Fruit fly (Drosophila melanogaster) whole organism, embryonic: ENCODE results near the gene Gas8.

Experiments
- Ada2b ChIP-seq: fragments of 200-800 bp; sonication (Bioruptor generic); IDR thresholded peaks from 2 replicates; pipeline ENCODE4 v1.3.6; 2022; ENCODE audit warnings: missing biosample characterization, missing genetic modification characterization
- Antp ChIP-seq: fragments of 200-800 bp; sonication (Bioruptor generic); optimal IDR thresholded peaks from 3 replicates; lab custom pipeline; 2016; ENCODE audit warnings: missing biosample characterization, missing genetic modification characterization
- Bdp1 ChIP-seq: fragments of 200-800 bp; sonication (Bioruptor generic); optimal IDR thresholded peaks from 3 replicates; lab custom pipeline; 2016; ENCODE audit warnings: missing biosample characterization, missing genetic modification characterization
- CG10959 ChIP-seq: fragments of 200-800 bp; sonication (Bioruptor generic); IDR thresholded peaks from 2 replicates; pipeline ENCODE4 v1.3.6; 2022; ENCODE audit warnings: missing biosample characterization, missing genetic modification characterization
- CG12659 ChIP-seq: fragments of 200-800 bp; sonication (Bioruptor generic); optimal IDR thresholded peaks from 3 replicates; lab custom pipeline; 2017; ENCODE audit warnings: mild to moderate bottlenecking, missing biosample characterization, missing genetic modification reagents, missing genetic modification characterization
- CG13775 ChIP-seq: fragments of 200-800 bp; sonication (Bioruptor generic); optimal IDR thresholded peaks from 3 replicates; lab custom pipeline; 2017; ENCODE audit warnings: missing biosample characterization, mild to moderate bottlenecking, missing genetic modification characterization
- CG14965 ChIP-seq: fragments of 200-800 bp; sonication (Bioruptor generic); optimal IDR thresholded peaks from 2 replicates; lab custom pipeline; 2016; ENCODE audit warnings: missing biosample characterization, missing genetic modification characterization, borderline replicate concordance
- CG15479 ChIP-seq: fragments of 200-800 bp; sonication (Bioruptor generic); optimal IDR thresholded peaks from 3 replicates; lab custom pipeline; 2019; ENCODE audit warnings: missing biosample characterization, mild to moderate bottlenecking, missing genetic modification characterization, moderate library complexity
- CG2129 ChIP-seq: fragments of 200-800 bp; sonication (Bioruptor generic); IDR thresholded peaks from 2 replicates; pipeline ENCODE4 v1.3.6; 2022; ENCODE audit warnings: missing biosample characterization, missing genetic modification characterization; ENCODE audit not compliant: partially characterized antibody
- CG2712 ChIP-seq: fragments of 200-800 bp; optimal IDR thresholded peaks from 3 replicates; lab custom pipeline; 2019; ENCODE audit warnings: missing biosample characterization, mild to moderate bottlenecking, missing genetic modification characterization, moderate library complexity
- CG3065 ChIP-seq: fragments of 200-800 bp; sonication (Bioruptor generic); optimal IDR thresholded peaks from 2 replicates; lab custom pipeline; 2016; ENCODE audit warnings: missing biosample characterization, missing genetic modification characterization
- CG3407 ChIP-seq: fragments of 200-800 bp; sonication (Bioruptor generic); optimal IDR thresholded peaks from 2 replicates; lab custom pipeline; 2018; ENCODE audit warnings: missing biosample characterization, mild to moderate bottlenecking, missing genetic modification characterization
- CG7372 ChIP-seq: fragments of 200-800 bp; sonication (Bioruptor generic); IDR thresholded peaks from 2 replicates; pipeline ENCODE4 v1.3.6; 2022; ENCODE audit warnings: missing biosample characterization, missing genetic modification characterization
- CG7745 ChIP-seq: fragments of 200-800 bp; sonication (Bioruptor generic); optimal IDR thresholded peaks from 2 replicates; lab custom pipeline; 2018; ENCODE audit warnings: missing biosample characterization, mild to moderate bottlenecking, missing genetic modification characterization, moderate library complexity
- CG7928 ChIP-seq: fragments of 200-800 bp; sonication (Bioruptor generic); optimal IDR thresholded peaks from 2 replicates; lab custom pipeline; 2017; ENCODE audit warnings: missing biosample characterization, mild to moderate bottlenecking, missing genetic modification characterization
- CG8089 ChIP-seq: fragments of 200-800 bp; sonication (Bioruptor generic); optimal IDR thresholded peaks from 3 replicates; lab custom pipeline; 2016; ENCODE audit warnings: missing biosample characterization, missing genetic modification characterization
- CHES-1-like ChIP-seq: fragments of 200-800 bp; sonication (Bioruptor generic); optimal IDR thresholded peaks from 2 replicates; lab custom pipeline; 2016; ENCODE audit warnings: missing biosample characterization, missing genetic modification characterization
- Dip2 ChIP-seq: fragments of 200-800 bp; sonication (Bioruptor generic); IDR thresholded peaks from 2 replicates; pipeline ENCODE4 v1.3.6; 2022; ENCODE audit warnings: missing biosample characterization, missing genetic modification characterization
- Doc2 ChIP-seq: fragments of 200-800 bp; sonication (Bioruptor generic); IDR thresholded peaks from 2 replicates; pipeline ENCODE4 v1.3.6; 2022; ENCODE audit warnings: missing biosample characterization, missing genetic modification characterization
- Dp ChIP-seq: fragments of 200-800 bp; sonication (Bioruptor generic); optimal IDR thresholded peaks from 2 replicates; lab custom pipeline; 2018; ENCODE audit warnings: missing biosample characterization, mild to moderate bottlenecking, missing genetic modification characterization, moderate library complexity
- Lhr ChIP-seq: fragments of 200-800 bp; sonication (Bioruptor generic); optimal IDR thresholded peaks from 3 replicates; lab custom pipeline; 2017; ENCODE audit warnings: mild to moderate bottlenecking, missing biosample characterization, missing genetic modification reagents, missing genetic modification characterization
- Rx ChIP-seq: fragments of 200-800 bp; sonication (Bioruptor generic); IDR thresholded peaks from 2 replicates; pipeline ENCODE4 v1.3.6; 2022; ENCODE audit warnings: missing biosample characterization, missing genetic modification characterization
- Sry-δ ChIP-seq: fragments of 200-800 bp; sonication (Bioruptor generic); optimal IDR thresholded peaks from 2 replicates; lab custom pipeline; 2016; ENCODE audit warnings: missing biosample characterization, missing genetic modification characterization
- ab ChIP-seq: fragments of 200-800 bp; sonication (Bioruptor generic); optimal IDR thresholded peaks from 2 replicates; lab custom pipeline; 2016; ENCODE audit warnings: missing biosample characterization, missing genetic modification characterization
- cas ChIP-seq: fragments of 200-800 bp; sonication (Bioruptor generic); IDR thresholded peaks from 2 replicates; pipeline ENCODE4 v1.3.6; 2022; ENCODE audit warnings: missing biosample characterization, missing genetic modification characterization
- danr ChIP-seq: fragments of 200-800 bp; sonication (Bioruptor generic); IDR thresholded peaks from 2 replicates; pipeline ENCODE4 v1.3.6; 2022; ENCODE audit warnings: missing biosample characterization, missing genetic modification characterization
- dimm ChIP-seq: fragments of 200-800 bp; sonication (Bioruptor generic); IDR thresholded peaks from 2 replicates; pipeline ENCODE4 v1.3.6; 2022; ENCODE audit warnings: missing biosample characterization, missing genetic modification characterization
- dmrt99B ChIP-seq: fragments of 200-800 bp; sonication (Bioruptor generic); optimal IDR thresholded peaks from 2 replicates; lab custom pipeline; 2018; ENCODE audit warnings: missing biosample characterization, mild to moderate bottlenecking, missing genetic modification characterization, moderate library complexity
- fru ChIP-seq: fragments of >200 bp; optimal IDR thresholded peaks from 2 replicates; lab custom pipeline; 2017
- fu2 ChIP-seq: fragments of 200-800 bp; sonication (Bioruptor generic); optimal IDR thresholded peaks from 2 replicates; lab custom pipeline; 2016; ENCODE audit warnings: missing biosample characterization, missing genetic modification characterization
- gro ChIP-seq: fragments of 200-800 bp; sonication (Bioruptor generic); optimal IDR thresholded peaks from 2 replicates; lab custom pipeline; 2016; ENCODE audit warnings: missing biosample characterization, missing genetic modification characterization
- hb ChIP-seq: fragments of 200-800 bp; sonication (Bioruptor generic); IDR thresholded peaks from 3 replicates; pipeline ENCODE4 v1.3.6; 2022; ENCODE audit warnings: missing biosample characterization, missing genetic modification characterization; ENCODE audit not compliant: partially characterized antibody
- ken ChIP-seq: fragments of 200-800 bp; sonication (Bioruptor generic); IDR thresholded peaks from 3 replicates; pipeline ENCODE4 v1.3.6; 2022; ENCODE audit warnings: missing biosample characterization, missing genetic modification characterization
- lbe ChIP-seq: fragments of 200-800 bp; sonication (Bioruptor generic); optimal IDR thresholded peaks from 2 replicates; lab custom pipeline; 2016; ENCODE audit warnings: missing biosample characterization, mild to moderate bottlenecking, missing genetic modification characterization
- nau ChIP-seq: fragments of 200-800 bp; sonication (Bioruptor generic); optimal IDR thresholded peaks from 3 replicates; lab custom pipeline; 2017; ENCODE audit warnings: missing biosample characterization, mild to moderate bottlenecking, missing genetic modification characterization, missing genetic modification reagents
- nerfin-2 ChIP-seq: fragments of 200-800 bp; sonication (Bioruptor generic); IDR thresholded peaks from 2 replicates; pipeline ENCODE4 v1.3.6; 2022; ENCODE audit warnings: missing biosample characterization, missing genetic modification characterization; ENCODE audit not compliant: partially characterized antibody
- odd ChIP-seq: fragments of 200-800 bp; sonication (Bioruptor generic); optimal IDR thresholded peaks from 2 replicates; lab custom pipeline; 2017; ENCODE audit warnings: missing biosample characterization, mild to moderate bottlenecking, missing genetic modification characterization
- p53 ChIP-seq: fragments of 200-800 bp; sonication (Bioruptor generic); optimal IDR thresholded peaks from 2 replicates; lab custom pipeline; 2016; ENCODE audit warnings: missing biosample characterization, missing genetic modification characterization
- pros ChIP-seq: fragments of 200-800 bp; sonication (Bioruptor generic); optimal IDR thresholded peaks from 3 replicates; lab custom pipeline; 2019; ENCODE audit warnings: missing biosample characterization, mild to moderate bottlenecking, missing genetic modification characterization, moderate library complexity
- pzg ChIP-seq: fragments of 200-800 bp; sonication (Bioruptor generic); optimal IDR thresholded peaks from 3 replicates; lab custom pipeline; 2018; ENCODE audit warnings: missing biosample characterization, mild to moderate bottlenecking, missing genetic modification characterization, moderate library complexity
- schlank ChIP-seq: fragments of 200-800 bp; sonication (Bioruptor generic); optimal IDR thresholded peaks from 2 replicates; lab custom pipeline; 2018; ENCODE audit warnings: missing biosample characterization, mild to moderate bottlenecking, missing genetic modification characterization
- sim ChIP-seq: fragments of 200-800 bp; sonication (Bioruptor generic); IDR thresholded peaks from 2 replicates; pipeline ENCODE4 v1.3.6; 2022; ENCODE audit warnings: missing biosample characterization, missing genetic modification characterization
- slbo ChIP-seq: fragments of 200-800 bp; sonication (Bioruptor generic); IDR thresholded peaks from 2 replicates; pipeline ENCODE4 v1.3.6; 2022; ENCODE audit warnings: missing biosample characterization, missing genetic modification characterization
- slou ChIP-seq: fragments of 200-800 bp; sonication (Bioruptor generic); optimal IDR thresholded peaks from 3 replicates; lab custom pipeline; 2016; ENCODE audit warnings: missing biosample characterization, missing genetic modification characterization
- tx ChIP-seq: fragments of 200-800 bp; sonication (Bioruptor generic); optimal IDR thresholded peaks from 2 replicates; lab custom pipeline; 2016; ENCODE audit warnings: missing biosample characterization, missing genetic modification characterization
- vnd ChIP-seq: fragments of 200-800 bp; sonication (Bioruptor generic); IDR thresholded peaks from 3 replicates; pipeline ENCODE4 v1.3.6; 2022; ENCODE audit warnings: missing biosample characterization, missing genetic modification characterization; ENCODE audit not compliant: partially characterized antibody
- wdn ChIP-seq: fragments of 200-800 bp; sonication (Bioruptor generic); IDR thresholded peaks from 2 replicates; pipeline ENCODE4 v1.3.6; 2022; ENCODE audit warnings: missing biosample characterization, missing genetic modification characterization
- z ChIP-seq: fragments of 200-800 bp; sonication (Bioruptor generic); IDR thresholded peaks from 3 replicates; pipeline ENCODE4 v1.3.6; 2022; ENCODE audit warnings: missing biosample characterization, missing genetic modification characterization
- zfh2 ChIP-seq: fragments of 200-800 bp; sonication (Bioruptor generic); optimal IDR thresholded peaks from 2 replicates; lab custom pipeline; 2016; ENCODE audit warnings: missing biosample characterization, missing genetic modification characterization

Gas8 gene

DNA sequence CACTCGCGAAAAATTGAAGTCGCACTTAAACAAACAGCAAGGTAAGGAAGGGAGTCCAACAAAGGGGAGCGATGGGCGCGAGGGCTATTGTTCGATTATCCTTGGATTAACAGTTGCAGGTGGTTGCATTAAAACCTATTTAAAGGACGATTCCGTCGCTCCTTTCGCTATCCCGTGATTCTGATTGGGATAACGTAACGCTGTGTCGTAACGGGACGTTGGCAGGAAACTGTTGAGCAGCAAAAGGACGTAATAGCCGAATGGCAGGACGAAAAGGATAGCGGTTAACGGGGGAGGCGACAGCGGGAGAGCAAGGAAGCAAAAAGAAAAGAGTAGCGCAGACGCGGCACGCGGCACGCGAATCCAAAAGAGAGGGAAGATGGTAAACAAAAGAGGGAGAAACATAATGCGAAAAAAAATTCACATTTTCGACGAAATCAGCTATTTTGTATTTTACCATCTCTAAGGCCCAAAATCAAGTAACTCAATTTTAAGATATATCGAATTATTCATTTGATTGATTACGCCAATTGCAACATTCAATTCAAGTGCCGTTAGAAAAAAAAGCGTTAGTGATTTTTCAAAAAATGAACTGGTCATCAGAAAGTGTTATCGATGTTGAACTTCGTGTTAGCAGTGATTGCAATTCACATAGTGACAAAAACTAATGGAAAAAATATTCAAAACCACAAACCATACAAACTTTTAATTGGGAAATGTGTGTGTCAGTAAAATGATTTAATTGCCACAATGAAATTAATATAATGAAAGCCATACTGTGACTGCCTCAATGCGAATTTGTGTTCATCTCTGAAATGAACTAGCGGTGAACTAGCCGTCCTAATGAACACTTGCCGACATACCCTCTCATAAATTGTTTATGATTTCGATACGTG is 22.3 kb downstream of the Gas8 start, which contains the start of the genes CG10804 and CG10802 (continued):
- TF ChIP-seq Rx (GFP tag; lab: Robert Waterston, UW) (peak; percentile 85), Dp (GFP tag; lab: Kevin White, UChicago) (peak; percentile 43), CG10959 (GFP tag; lab: Robert Waterston, UW) (peak; percentile 63), CG13775 (GFP tag; lab: Kevin White, UChicago) (peak; percentile 73), schlank (tag; lab: Kevin White, UChicago) (peak; percentile 42), slou (GFP tag; lab: Kevin White, UChicago) (peak; percentile 32), cas (peak; percentile 62), fru (lab: Kevin White, UChicago) (no peak), fu2 (peak; percentile 74), Doc2 (GFP tag; lab: Robert Waterston, UW) (0 out of 2 replicates have a peak, but pooled peaks have one; percentile 9), tx (peak; percentile 81), CG3065 (peak; percentile 21), CG7372 (GFP tag; lab: Robert Waterston, UW) (peak; percentile 87), dmrt99B (no peak), CG14965 (GFP tag; lab: Kevin White, UChicago) (no peak), Lhr (GFP tag; lab: Kevin White, UChicago) (peak; percentile 69), CG12659 (GFP tag; lab: Kevin White, UChicago) (peak; percentile 82), nerfin-2 (GFP tag; lab: Robert Waterston, UW) (0 out of 2 replicates have a peak, but pooled peaks have one; percentile 34), gro (peak; percentile 70), sim (GFP tag; lab: Robert Waterston, UW) (peak; percentile 78), zfh2 (GFP tag; lab: Kevin White, UChicago) (peak; percentile 92), CHES-1-like (GFP tag; lab: Kevin White, UChicago) (peak; percentile 74), CG2129 (GFP tag; lab: Robert Waterston, UW) (peak; percentile 49; the same call in 1 of the 2 replicates), lbe (GFP tag; lab: Kevin White, UChicago) (peak; percentile 45), CG7928 (GFP tag; lab: Kevin White, UChicago) (no peak), p53 (GFP tag; lab: Kevin White, UChicago) (peak; percentile 52), Antp (GFP tag; lab: Kevin White, UChicago) (peak; percentile 85), z (GFP tag; lab: Robert Waterston, UW) (0 out of 3 replicates have a peak, but pooled peaks have one; percentile 38), Dip2 (GFP tag; lab: Robert Waterston, UW) (no peak), dimm (GFP tag; lab: Robert Waterston, UW) (no peak), CG8089 (peak; percentile 67), slbo (peak; percentile 90), CG3407 (GFP tag; lab: Kevin White, UChicago) (peak; percentile 35), CG15479 (peak; percentile 80), Sry-δ (peak; percentile 85), CG2712 (peak; percentile 75), danr (GFP tag; lab: Robert Waterston, UW) (peak; percentile 72), vnd (GFP tag; lab: Robert Waterston, UW) (peak; percentile 57; the same call in 2 of the 3 replicates), CG7745 (tag; lab: Kevin White, UChicago) (no peak), pzg (peak; percentile 63), hb (no peak), Bdp1 (GFP tag; lab: Kevin White, UChicago) (peak; percentile 71), odd (GFP tag; lab: Kevin White, UChicago) (no peak), ken (peak; percentile 73; the same call in 2 of the 3 replicates), Ada2b (GFP tag; lab: Robert Waterston, UW) (peak; percentile 83), ab (GFP tag; lab: Kevin White, UChicago) (peak; percentile 66), nau (GFP tag; lab: Kevin White, UChicago) (peak; percentile 35), wdn (GFP tag; lab: Robert Waterston, UW) (peak; percentile 24; the same call in 1 of the 2 replicates), pros (no peak)
